Worm (Caenorhabditis elegans) whole organism, L2 larva: ENCODE data around the gene ZK596.2.
"Not testable (repeated sequence)": the region's sequence is repeated elsewhere in the genome, so short reads cannot be mapped to it uniquely, and the experiment has no call there.

Experiments used
- F13H6.1 ChIP-seq: sonication (generic microtip); optimal IDR thresholded peaks from 2 replicates; lab custom pipeline; 2016; ENCODE audit warnings: missing genetic modification characterization, missing compliant biosample characterization
- aly-2 ChIP-seq: fragments of 150-350 bp; optimal IDR thresholded peaks from 2 replicates; lab custom pipeline; 2014; ENCODE audit warnings: missing biosample characterization, missing genetic modification characterization
- fos-1 ChIP-seq: fragments of 150-350 bp; optimal IDR thresholded peaks from 2 replicates; lab custom pipeline; 2014; ENCODE audit warnings: missing biosample characterization, missing genetic modification characterization
- lsy-2 ChIP-seq, 2 experiments: fragments of 150-350 bp in 1 of 2; sonication (generic microtip) in 1 of 2; optimal IDR thresholded peaks; 2 replicates each; lab custom pipeline; 2014 to 2017; ENCODE audit warnings: missing biosample characterization in 2 of 2, missing genetic modification characterization in 2 of 2
- zag-1 ChIP-seq: fragments of 150-350 bp; optimal IDR thresholded peaks from 2 replicates; lab custom pipeline; 2014; ENCODE audit warnings: missing biosample characterization, missing genetic modification characterization

- not testable (repeated sequence) for TF ChIP-seq lsy-2 (tag; optimal IDR thresholded peaks at IDR 0.05; lab: Kevin White, UChicago); fos-1 (tag; lab: Kevin White, UChicago); aly-2 (tag; lab: Kevin White, UChicago); zag-1; F13H6.1 (tag; lab: Kevin White, UChicago)
These were observed 45.8 kb upstream of the ZK596.2 start, which contains the start of gene Y69E1A.4 for ce11 chrIV:10954955-10955354.
